Fruit fly (Drosophila melanogaster): ENCODE results near the gene TAF1B.
A peak's percentile ranks its signal among the peaks of the same experiment; 100 is the strongest.

dm6 chr3R:10112195-10112594 lies 31.8 kb downstream of the TAF1B start, which contains the start of gene CAH7:
- no peak for TF ChIP-seq nau (GFP tag; optimal IDR thresholded peaks at IDR 0.05)
- TF ChIP-seq CG7987 (GFP tag; optimal IDR thresholded peaks at IDR 0.05) = no peak
- no peak for TF ChIP-seq CG1602 (GFP tag; optimal IDR thresholded peaks at IDR 0.05)
- 0 out of 4 replicates have a peak, but pooled peaks have one; percentile 59 for TF ChIP-seq chinmo (GFP tag; IDR thresholded peaks at IDR 0.05; ENCODE audit: partially characterized antibody)
- TF ChIP-seq CG8765 (GFP tag; IDR thresholded peaks at IDR 0.05) = no peak
- no peak for TF ChIP-seq zf30C (GFP tag; optimal IDR thresholded peaks at IDR 0.05)
- TF ChIP-seq CG10147 (GFP tag; optimal IDR thresholded peaks at IDR 0.05) = no peak
- no peak for TF ChIP-seq CG11560 (tag; IDR thresholded peaks at IDR 0.05)
- TF ChIP-seq hth (optimal IDR thresholded peaks at IDR 0.05) = no peak
- TF ChIP-seq CG6813 (GFP tag; optimal IDR thresholded peaks at IDR 0.05) = no peak
- TF ChIP-seq Dp (GFP tag; optimal IDR thresholded peaks at IDR 0.05) = no peak
